Fruit fly (Drosophila melanogaster) Kc167 (cell line): ENCODE measurements around the gene CG6503.

Source experiments
- insv ChIP-seq: fragments of >200 bp; optimal IDR thresholded peaks from 3 replicates; lab custom pipeline; 2018; ENCODE audit warnings: missing external identifiers
- psq ChIP-seq: fragments of >200 bp; optimal IDR thresholded peaks from 2 replicates; lab custom pipeline; 2017; ENCODE audit warnings: missing external identifiers

DNA sequence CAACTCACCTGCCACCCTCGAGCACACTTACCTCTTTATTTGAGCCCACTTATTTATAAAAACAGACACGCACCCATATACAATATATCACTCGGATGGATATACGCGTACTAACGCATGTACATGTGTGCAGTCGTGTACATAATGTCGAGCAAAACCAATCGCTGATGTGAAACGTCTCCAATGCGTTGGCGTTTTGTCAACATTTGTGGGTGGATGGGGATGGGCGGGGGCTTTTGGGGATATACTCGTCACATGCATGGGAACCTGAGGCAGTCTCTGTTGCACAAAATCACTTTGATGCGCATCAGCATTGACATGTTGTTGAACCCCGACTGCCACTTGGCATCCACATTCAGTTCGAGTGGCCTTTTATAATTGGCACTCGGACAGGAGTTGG lies 11.1 kb upstream of the CG6503 start:
- TF ChIP-seq psq (lab: Kevin White, UChicago) (no peak), insv (lab: Kevin White, UChicago) (no peak)
